Fruit fly (Drosophila melanogaster): ENCODE data around the gene eyg.
A peak's percentile ranks its signal among the peaks of the same experiment; 100 is the strongest.

eyg gene

dm6 chr3L:12503865-12504650, 36.2 kb upstream of the eyg start, which contains the start of the genes CG10646 and vih (continued):
- peak; percentile 54 for TF ChIP-seq az2 (GFP tag; optimal IDR thresholded peaks at IDR 0.05)
- no peak for TF ChIP-seq her (GFP tag; optimal IDR thresholded peaks at IDR 0.05)
- TF ChIP-seq pnt (GFP tag; optimal IDR thresholded peaks at IDR 0.05), result no peak
- TF ChIP-seq Atf3 (GFP tag; optimal IDR thresholded peaks at IDR 0.05), result no peak
- peak; percentile 35; the same call in 1 of the 2 replicates for TF ChIP-seq NFAT (GFP tag; IDR thresholded peaks at IDR 0.05)
- no peak for TF ChIP-seq CG43689 (GFP tag; IDR thresholded peaks at IDR 0.05)
- no peak for TF ChIP-seq NC2α (GFP tag; optimal IDR thresholded peaks at IDR 0.05)
- TF ChIP-seq Xrp1 (GFP tag; IDR thresholded peaks at IDR 0.05), result 0 out of 2 replicates have a peak, but pooled peaks have one; percentile 7
- no peak for TF ChIP-seq vnd (GFP tag; IDR thresholded peaks at IDR 0.05; ENCODE audit: partially characterized antibody)
- TF ChIP-seq stc (GFP tag; IDR thresholded peaks at IDR 0.05), result no peak; the same call in 1 of the 2 replicates
- no peak for TF ChIP-seq hth (optimal IDR thresholded peaks at IDR 0.05)
- TF ChIP-seq Poxn (GFP tag; IDR thresholded peaks at IDR 0.05), result no peak
- TF ChIP-seq dysf (GFP tag; IDR thresholded peaks at IDR 0.05), result no peak
- peak; percentile 48 for TF ChIP-seq CG10209 (GFP tag; optimal IDR thresholded peaks at IDR 0.05)
- peak; percentile 24 for TF ChIP-seq Dad (GFP tag; optimal IDR thresholded peaks at IDR 0.05)
- peak; percentile 30 for TF ChIP-seq HLH54F (GFP tag; optimal IDR thresholded peaks at IDR 0.05)
- TF ChIP-seq danr (GFP tag; IDR thresholded peaks at IDR 0.05), result no peak
- peak; percentile 17; the same call in 1 of the 2 replicates for TF ChIP-seq Bgb (GFP tag; IDR thresholded peaks at IDR 0.05; ENCODE audit: partially characterized antibody)
- peak; percentile 66 for TF ChIP-seq CG15514 (GFP tag; optimal IDR thresholded peaks at IDR 0.05)
- TF ChIP-seq H2.0 (GFP tag; IDR thresholded peaks at IDR 0.05), result peak; percentile 31; the same call in 1 of the 2 replicates
- no peak for TF ChIP-seq CG4360 (GFP tag; IDR thresholded peaks at IDR 0.05)
- no peak for TF ChIP-seq CG4707 (GFP tag; optimal IDR thresholded peaks at IDR 0.05)
- TF ChIP-seq PHDP (tag; optimal IDR thresholded peaks at IDR 0.05), result peak; percentile 32
- no peak for TF ChIP-seq unc-4 (GFP tag; IDR thresholded peaks at IDR 0.05; ENCODE audit: partially characterized antibody)
- no peak for TF ChIP-seq Neu2 (GFP tag; optimal IDR thresholded peaks at IDR 0.05; ENCODE audit: borderline replicate concordance)
- peak; percentile 4 for TF ChIP-seq tap (tag; optimal IDR thresholded peaks at IDR 0.05)
- TF ChIP-seq CG10565 (GFP tag; optimal IDR thresholded peaks at IDR 0.05), result no peak
- TF ChIP-seq CG12299 (tag; optimal IDR thresholded peaks at IDR 0.05), result no peak
- TF ChIP-seq prd (optimal IDR thresholded peaks at IDR 0.05), result no peak
- TF ChIP-seq prd (GFP tag; IDR thresholded peaks at IDR 0.05), result peak; percentile 40; the same call in 1 of the 3 replicates
- TF ChIP-seq Usf (GFP tag; optimal IDR thresholded peaks at IDR 0.05), result no peak
- TF ChIP-seq gro (GFP tag; optimal IDR thresholded peaks at IDR 0.05), result no peak
- TF ChIP-seq kay (GFP tag; optimal IDR thresholded peaks at IDR 0.05), result peak; percentile 13
- peak; percentile 51 for TF ChIP-seq CG2120 (GFP tag; optimal IDR thresholded peaks at IDR 0.05)
- TF ChIP-seq Atf6 (GFP tag; IDR thresholded peaks at IDR 0.05), result no peak
- TF ChIP-seq C15 (GFP tag; IDR thresholded peaks at IDR 0.05), result no peak
- TF ChIP-seq cg (GFP tag; optimal IDR thresholded peaks at IDR 0.05), result no peak
- TF ChIP-seq CG3726 (GFP tag; IDR thresholded peaks at IDR 0.05), result no peak
- no peak for TF ChIP-seq CG15479 (GFP tag; optimal IDR thresholded peaks at IDR 0.05)
- peak; percentile 35 for TF ChIP-seq D19A (tag; optimal IDR thresholded peaks at IDR 0.05)
- TF ChIP-seq pros (GFP tag; optimal IDR thresholded peaks at IDR 0.05), result no peak
- TF ChIP-seq CG4730 (GFP tag; IDR thresholded peaks at IDR 0.05), result no peak
- TF ChIP-seq repo (GFP tag; optimal IDR thresholded peaks at IDR 0.05), result no peak
- TF ChIP-seq Vsx1 (GFP tag; optimal IDR thresholded peaks at IDR 0.05), result peak; percentile 74
- peak; percentile 63 for TF ChIP-seq row (GFP tag; IDR thresholded peaks at IDR 0.05)
- TF ChIP-seq lov (optimal IDR thresholded peaks at IDR 0.05), result no peak
- TF ChIP-seq lov (GFP tag; IDR thresholded peaks at IDR 0.05), result 0 out of 3 replicates have a peak, but pooled peaks have one; percentile 26
- TF ChIP-seq CG7987 (GFP tag; optimal IDR thresholded peaks at IDR 0.05), result no peak
- no peak for TF ChIP-seq run (tag; optimal IDR thresholded peaks at IDR 0.05)
- no peak for TF ChIP-seq CG3065 (GFP tag; optimal IDR thresholded peaks at IDR 0.05)
- peak; percentile 68 for TF ChIP-seq Sox100B (GFP tag; optimal IDR thresholded peaks at IDR 0.05)
